Fruit fly (Drosophila melanogaster) whole organism, pupa: ENCODE measurements around the gene CG6511.
A peak's percentile ranks its signal among the peaks of the same experiment; 100 is the strongest.

Source experiments
- CG12605 ChIP-seq: fragments of 200-800 bp; sonication (Bioruptor generic); IDR thresholded peaks from 2 replicates; pipeline ENCODE4 v1.3.6; 2022; ENCODE audit warnings: missing biosample characterization, missing genetic modification characterization
- CG15710 ChIP-seq: fragments of 200-800 bp; sonication (Bioruptor generic); optimal IDR thresholded peaks from 2 replicates; lab custom pipeline; 2018; ENCODE audit warnings: missing biosample characterization, mild to moderate bottlenecking, missing genetic modification characterization, moderate library complexity
- CG34367 ChIP-seq: fragments of 200-800 bp; sonication (Bioruptor generic); optimal IDR thresholded peaks from 2 replicates; lab custom pipeline; 2018; ENCODE audit warnings: missing biosample characterization, mild to moderate bottlenecking, missing genetic modification characterization
- CG8159 ChIP-seq: fragments of 200-800 bp; sonication (Bioruptor generic); optimal IDR thresholded peaks from 3 replicates; lab custom pipeline; 2018; ENCODE audit warnings: missing biosample characterization, mild to moderate bottlenecking, missing genetic modification characterization, moderate library complexity
- CG9948 ChIP-seq: fragments of 200-800 bp; sonication (Bioruptor generic); optimal IDR thresholded peaks from 2 replicates; lab custom pipeline; 2018; ENCODE audit warnings: missing biosample characterization, mild to moderate bottlenecking, missing genetic modification characterization, moderate library complexity
- D1 ChIP-seq: fragments of 200-800 bp; sonication (Bioruptor generic); optimal IDR thresholded peaks from 2 replicates; lab custom pipeline; 2018; ENCODE audit warnings: missing biosample characterization, mild to moderate bottlenecking, missing genetic modification characterization, moderate library complexity
- EcR ChIP-seq: fragments of 200-800 bp; sonication (Bioruptor generic); optimal IDR thresholded peaks from 3 replicates; lab custom pipeline; 2019; ENCODE audit warnings: missing biosample characterization, missing genetic modification characterization, mild to moderate bottlenecking, moderate library complexity, missing genetic modification reagents
- Pif1A ChIP-seq: fragments of 200-800 bp; sonication (Bioruptor generic); optimal IDR thresholded peaks from 3 replicates; lab custom pipeline; 2016; ENCODE audit warnings: missing biosample characterization, missing genetic modification characterization
- Snoo ChIP-seq: fragments of 200-800 bp; sonication (Bioruptor generic); optimal IDR thresholded peaks from 3 replicates; lab custom pipeline; 2017; ENCODE audit warnings: missing biosample characterization, mild to moderate bottlenecking, missing genetic modification characterization, inconsistent platforms
- fd96Ca ChIP-seq: fragments of 200-800 bp; sonication (Bioruptor generic); IDR thresholded peaks from 3 replicates; pipeline ENCODE4 v1.3.6; 2022; ENCODE audit warnings: missing biosample characterization, missing genetic modification characterization
- gl ChIP-seq: fragments of 200-800 bp; sonication (Bioruptor generic); optimal IDR thresholded peaks from 2 replicates; lab custom pipeline; 2018; ENCODE audit warnings: missing biosample characterization, mild to moderate bottlenecking, missing genetic modification characterization
- rn ChIP-seq: fragments of 200-800 bp; sonication (Bioruptor generic); IDR thresholded peaks from 2 replicates; pipeline ENCODE4 v1.3.6; 2022; ENCODE audit warnings: missing biosample characterization, missing genetic modification characterization

dm6 chr3L:8767876-8768275, 46.8 kb downstream of the CG6511 start:
- TF ChIP-seq CG9948 (tag; lab: Kevin White, UChicago): peak; percentile 71
- peak; percentile 42 for TF ChIP-seq gl (tag; lab: Kevin White, UChicago)
- peak; percentile 16 for TF ChIP-seq D1 (tag; lab: Kevin White, UChicago)
- TF ChIP-seq CG8159 (tag; lab: Kevin White, UChicago): peak; percentile 75
- no peak for TF ChIP-seq CG12605 (GFP tag; lab: Robert Waterston, UW)
- peak; percentile 56 for TF ChIP-seq Pif1A (GFP tag; lab: Kevin White, UChicago)
- TF ChIP-seq fd96Ca: peak; percentile 42; the same call in 1 of the 3 replicates
- TF ChIP-seq Snoo (tag; lab: Kevin White, UChicago): peak; percentile 43
- peak; percentile 64 for TF ChIP-seq CG34367
- no peak for TF ChIP-seq EcR (GFP tag; lab: Kevin White, UChicago)
- 0 out of 2 replicates have a peak, but pooled peaks have one; percentile 15 for TF ChIP-seq rn (GFP tag; lab: Robert Waterston, UW)
- TF ChIP-seq CG15710: peak; percentile 71
